Worm (Caenorhabditis elegans): ENCODE results near the gene upp-1.
"Not testable (repeated sequence)": the region's sequence is repeated elsewhere in the genome, so short reads cannot be mapped to it uniquely, and the experiment has no call there.

upp-1 gene

ce11 chrIII:7594482-7594881 is 48.4 kb downstream of the upp-1 start, which contains the start of gene Y80D4G.2:
Gene Y80D4G.2 (minus strand): TSS chrIII:7594582.
- TF ChIP-seq dmd-4 (tag; optimal IDR thresholded peaks at IDR 0.05; ENCODE audit: borderline replicate concordance); ahr-1 (tag; optimal IDR thresholded peaks at IDR 0.05); elt-4 (tag; optimal IDR thresholded peaks at IDR 0.05): not testable (repeated sequence)

- TF ChIP-seq unc-42 (tag; optimal IDR thresholded peaks at IDR 0.05) (peak; percentile 19), dve-1 (tag; optimal IDR thresholded peaks at IDR 0.05) (peak; percentile 99), ceh-34 (tag; optimal IDR thresholded peaks at IDR 0.05) (no peak)
Observed at ce11 chrIII:7593285-7593928, 49.5 kb downstream of the upp-1 start, which contains the start of gene R13A5.11. Gene R13A5.11 (minus strand): TSS chrIII:7593335.

Data from whole organism, late embryonic.